Fruit fly (Drosophila melanogaster) whole organism, pupa: ENCODE results near the gene CG32052.

ENCODE experiments used
- CG10348 ChIP-seq: fragments of 200-800 bp; sonication (Bioruptor generic); IDR thresholded peaks from 2 replicates; pipeline ENCODE4 v1.3.6; 2022; ENCODE audit warnings: missing biosample characterization, missing genetic modification characterization
- CG12605 ChIP-seq: fragments of 200-800 bp; sonication (Bioruptor generic); IDR thresholded peaks from 2 replicates; pipeline ENCODE4 v1.3.6; 2022; ENCODE audit warnings: missing biosample characterization, missing genetic modification characterization
- CG13204 ChIP-seq: fragments of 200-800 bp; sonication (Bioruptor generic); optimal IDR thresholded peaks from 2 replicates; lab custom pipeline; 2018; ENCODE audit warnings: missing biosample characterization, mild to moderate bottlenecking, missing genetic modification characterization, moderate library complexity
- CG14655 ChIP-seq: fragments of 200-800 bp; sonication (Bioruptor generic); optimal IDR thresholded peaks from 3 replicates; lab custom pipeline; 2017; ENCODE audit warnings: mild to moderate bottlenecking, missing biosample characterization, missing genetic modification reagents, missing genetic modification characterization
- CG15710 ChIP-seq: fragments of 200-800 bp; sonication (Bioruptor generic); optimal IDR thresholded peaks from 2 replicates; lab custom pipeline; 2018; ENCODE audit warnings: missing biosample characterization, mild to moderate bottlenecking, missing genetic modification characterization, moderate library complexity
- CG17806 ChIP-seq: fragments of 200-800 bp; sonication (Bioruptor generic); optimal IDR thresholded peaks from 2 replicates; lab custom pipeline; 2018; ENCODE audit warnings: missing biosample characterization, mild to moderate bottlenecking, missing genetic modification characterization, moderate library complexity
- CG32121 ChIP-seq: fragments of 200-800 bp; sonication (Bioruptor generic); IDR thresholded peaks from 2 replicates; pipeline ENCODE4 v1.3.6; 2022; ENCODE audit warnings: missing biosample characterization, missing genetic modification characterization
- CG34367 ChIP-seq: fragments of 200-800 bp; sonication (Bioruptor generic); optimal IDR thresholded peaks from 2 replicates; lab custom pipeline; 2018; ENCODE audit warnings: missing biosample characterization, mild to moderate bottlenecking, missing genetic modification characterization
- CG4496 ChIP-seq: fragments of 200-800 bp; sonication (Bioruptor generic); IDR thresholded peaks from 3 replicates; pipeline ENCODE4 v1.3.6; 2022; ENCODE audit warnings: missing biosample characterization, missing genetic modification characterization
- CG8159 ChIP-seq: fragments of 200-800 bp; sonication (Bioruptor generic); optimal IDR thresholded peaks from 3 replicates; lab custom pipeline; 2018; ENCODE audit warnings: missing biosample characterization, mild to moderate bottlenecking, missing genetic modification characterization, moderate library complexity
- CG8301 ChIP-seq: fragments of 200-800 bp; sonication (Bioruptor generic); optimal IDR thresholded peaks from 2 replicates; lab custom pipeline; 2018; ENCODE audit warnings: missing biosample characterization, mild to moderate bottlenecking, missing genetic modification characterization
- CG9948 ChIP-seq: fragments of 200-800 bp; sonication (Bioruptor generic); optimal IDR thresholded peaks from 2 replicates; lab custom pipeline; 2018; ENCODE audit warnings: missing biosample characterization, mild to moderate bottlenecking, missing genetic modification characterization, moderate library complexity
- D1 ChIP-seq: fragments of 200-800 bp; sonication (Bioruptor generic); optimal IDR thresholded peaks from 2 replicates; lab custom pipeline; 2018; ENCODE audit warnings: missing biosample characterization, mild to moderate bottlenecking, missing genetic modification characterization, moderate library complexity
- EcR ChIP-seq: fragments of 200-800 bp; sonication (Bioruptor generic); optimal IDR thresholded peaks from 3 replicates; lab custom pipeline; 2019; ENCODE audit warnings: missing biosample characterization, missing genetic modification characterization, mild to moderate bottlenecking, moderate library complexity, missing genetic modification reagents
- Ets98B ChIP-seq: fragments of 200-800 bp; sonication (Bioruptor generic); IDR thresholded peaks from 2 replicates; pipeline ENCODE4 v1.3.6; 2022; ENCODE audit warnings: missing biosample characterization, missing genetic modification characterization
- Pif1A ChIP-seq: fragments of 200-800 bp; sonication (Bioruptor generic); optimal IDR thresholded peaks from 3 replicates; lab custom pipeline; 2016; ENCODE audit warnings: missing biosample characterization, missing genetic modification characterization
- Pif1B ChIP-seq: fragments of 200-800 bp; sonication (Bioruptor generic); optimal IDR thresholded peaks from 3 replicates; lab custom pipeline; 2016; ENCODE audit warnings: missing biosample characterization, missing genetic modification characterization
- Snoo ChIP-seq: fragments of 200-800 bp; sonication (Bioruptor generic); optimal IDR thresholded peaks from 3 replicates; lab custom pipeline; 2017; ENCODE audit warnings: missing biosample characterization, mild to moderate bottlenecking, missing genetic modification characterization, inconsistent platforms
- fd96Ca ChIP-seq: fragments of 200-800 bp; sonication (Bioruptor generic); IDR thresholded peaks from 3 replicates; pipeline ENCODE4 v1.3.6; 2022; ENCODE audit warnings: missing biosample characterization, missing genetic modification characterization
- gl ChIP-seq: fragments of 200-800 bp; sonication (Bioruptor generic); optimal IDR thresholded peaks from 2 replicates; lab custom pipeline; 2018; ENCODE audit warnings: missing biosample characterization, mild to moderate bottlenecking, missing genetic modification characterization
- rn ChIP-seq: fragments of 200-800 bp; sonication (Bioruptor generic); IDR thresholded peaks from 2 replicates; pipeline ENCODE4 v1.3.6; 2022; ENCODE audit warnings: missing biosample characterization, missing genetic modification characterization

The CG32052 gene

dm6 chr3L:9845980-9846538, 59.2 kb downstream of the CG32052 start:
- no peak for TF ChIP-seq rn (GFP tag; lab: Robert Waterston, UW)
- peak; percentile 26 for TF ChIP-seq EcR

- TF ChIP-seq Pif1A (no peak), CG14655 (GFP tag; lab: Kevin White, UChicago) (no peak), Snoo (tag; lab: Kevin White, UChicago) (no peak), CG34367 (tag; lab: Kevin White, UChicago) (peak; percentile 28), gl (peak; percentile 44), CG13204 (GFP tag; lab: Kevin White, UChicago) (peak; percentile 24), Pif1B (no peak), CG8159 (peak; percentile 26), EcR (peak; percentile 33), CG9948 (no peak), fd96Ca (GFP tag; lab: Robert Waterston, UW) (no peak), CG15710 (tag; lab: Kevin White, UChicago) (no peak), CG8301 (tag; lab: Kevin White, UChicago) (peak; percentile 29), CG17806 (tag; lab: Kevin White, UChicago) (no peak), Ets98B (no peak), CG32121 (no peak), CG10348 (GFP tag; lab: Robert Waterston, UW) (no peak), CG4496 (GFP tag; lab: Robert Waterston, UW) (0 out of 3 replicates have a peak, but pooled peaks have one; percentile 25), D1 (tag; lab: Kevin White, UChicago) (no peak), CG12605 (GFP tag; lab: Robert Waterston, UW) (no peak; the same call in 1 of the 2 replicates), rn (GFP tag; lab: Robert Waterston, UW) (no peak)
Observed at dm6 chr3L:9846577-9847342, 59.9 kb downstream of the CG32052 start.

dm6 chr3L:9847420-9847977, 60.7 kb downstream of the CG32052 start:
- TF ChIP-seq D1 (tag; lab: Kevin White, UChicago) (no peak), Pif1A (peak; percentile 1), fd96Ca (GFP tag; lab: Robert Waterston, UW) (0 out of 3 replicates have a peak, but pooled peaks have one; percentile 25)

dm6 chr3L:9848744-9849143, 61.9 kb downstream of the CG32052 start:
- peak; percentile 82 for TF ChIP-seq Pif1B
- TF ChIP-seq CG9948 = peak; percentile 73
- TF ChIP-seq gl = peak; percentile 97
- peak; percentile 65 for TF ChIP-seq Ets98B
- peak; percentile 43 for TF ChIP-seq EcR
- peak; percentile 73 for TF ChIP-seq CG15710 (tag; lab: Kevin White, UChicago)
- TF ChIP-seq fd96Ca (GFP tag; lab: Robert Waterston, UW) = peak; percentile 55; the same call in 2 of the 3 replicates
- TF ChIP-seq CG8159 = peak; percentile 84
- TF ChIP-seq CG13204 (GFP tag; lab: Kevin White, UChicago) = peak; percentile 85
- peak; percentile 69 for TF ChIP-seq CG8301 (tag; lab: Kevin White, UChicago)
- no peak for TF ChIP-seq CG10348 (GFP tag; lab: Robert Waterston, UW)
- peak; percentile 47; the same call in 1 of the 2 replicates for TF ChIP-seq rn (GFP tag; lab: Robert Waterston, UW)
- TF ChIP-seq CG4496 (GFP tag; lab: Robert Waterston, UW) = peak; percentile 81; the same call in 2 of the 3 replicates
- TF ChIP-seq CG12605 (GFP tag; lab: Robert Waterston, UW) = peak; percentile 93
- TF ChIP-seq D1 (tag; lab: Kevin White, UChicago) = peak; percentile 46
- TF ChIP-seq CG17806 (tag; lab: Kevin White, UChicago) = peak; percentile 74
- peak; percentile 76 for TF ChIP-seq CG34367 (tag; lab: Kevin White, UChicago)
- TF ChIP-seq CG14655 (GFP tag; lab: Kevin White, UChicago) = peak; percentile 90
- no peak for TF ChIP-seq CG32121
- no peak for TF ChIP-seq Snoo (tag; lab: Kevin White, UChicago)
- peak; percentile 91 for TF ChIP-seq Pif1A

dm6 chr3L:9850114-9850513, 63.3 kb downstream of the CG32052 start:
- TF ChIP-seq CG8301 (tag; lab: Kevin White, UChicago) (no peak), rn (GFP tag; lab: Robert Waterston, UW) (no peak), CG34367 (tag; lab: Kevin White, UChicago) (no peak), gl (no peak), CG8159 (no peak), CG12605 (GFP tag; lab: Robert Waterston, UW) (no peak), CG4496 (GFP tag; lab: Robert Waterston, UW) (no peak), EcR (no peak), Snoo (tag; lab: Kevin White, UChicago) (no peak)

dm6 chr3L:9851000-9851671, 64.3 kb downstream of the CG32052 start:
- peak; percentile 7 for TF ChIP-seq CG14655 (GFP tag; lab: Kevin White, UChicago)
- no peak for TF ChIP-seq EcR
- no peak for TF ChIP-seq Ets98B
- TF ChIP-seq Pif1B = no peak
- no peak for TF ChIP-seq Snoo (tag; lab: Kevin White, UChicago)
- no peak for TF ChIP-seq fd96Ca (GFP tag; lab: Robert Waterston, UW)
- TF ChIP-seq CG8301 (tag; lab: Kevin White, UChicago) = no peak
- no peak for TF ChIP-seq D1 (tag; lab: Kevin White, UChicago)
- no peak for TF ChIP-seq rn (GFP tag; lab: Robert Waterston, UW)
- no peak for TF ChIP-seq gl
- peak; percentile 14 for TF ChIP-seq CG15710 (tag; lab: Kevin White, UChicago)
- TF ChIP-seq CG12605 (GFP tag; lab: Robert Waterston, UW) = no peak
- TF ChIP-seq CG34367 (tag; lab: Kevin White, UChicago) = no peak
- TF ChIP-seq CG9948 = peak; percentile 15
- TF ChIP-seq Pif1A = peak; percentile 3
- TF ChIP-seq CG17806 (tag; lab: Kevin White, UChicago) = peak; percentile 32
- TF ChIP-seq CG10348 (GFP tag; lab: Robert Waterston, UW) = no peak
- 0 out of 3 replicates have a peak, but pooled peaks have one; percentile 31 for TF ChIP-seq CG4496 (GFP tag; lab: Robert Waterston, UW)
- peak; percentile 22 for TF ChIP-seq CG8159
- no peak for TF ChIP-seq CG13204 (GFP tag; lab: Kevin White, UChicago)
- no peak for TF ChIP-seq CG32121
